Worm (Caenorhabditis elegans) whole organism, mixed stage, embryonic: ENCODE results near the gene glb-24.

ENCODE experiments used
- elt-3 ChIP-seq: fragments of 150-350 bp; optimal IDR thresholded peaks from 2 replicates; lab custom pipeline; 2014; ENCODE audit warnings: missing biosample characterization, missing genetic modification characterization
- lin-32 ChIP-seq: fragments of 200-800 bp; sonication (Bioruptor generic); optimal IDR thresholded peaks from 2 replicates; lab custom pipeline; 2018; ENCODE audit warnings: mild to moderate bottlenecking, missing genetic modification characterization, missing compliant biosample characterization
- lsy-2 ChIP-seq: fragments of 150-350 bp; optimal IDR thresholded peaks from 2 replicates; lab custom pipeline; 2014; ENCODE audit warnings: missing biosample characterization, missing genetic modification characterization
- mep-1 ChIP-seq: fragments of 150-350 bp; optimal IDR thresholded peaks from 2 replicates; lab custom pipeline; 2017; ENCODE audit warnings: missing biosample characterization, missing genetic modification reagents, missing genetic modification characterization, inconsistent platforms
- nhr-237 ChIP-seq: fragments of 150-350 bp; optimal IDR thresholded peaks from 2 replicates; lab custom pipeline; 2014; ENCODE audit warnings: missing biosample characterization, missing genetic modification characterization
- nhr-76 ChIP-seq: sonication (generic microtip); optimal IDR thresholded peaks from 2 replicates; lab custom pipeline; 2017; ENCODE audit warnings: missing biosample characterization, missing genetic modification characterization
- sptf-1 ChIP-seq: sonication (generic microtip); optimal IDR thresholded peaks from 2 replicates; lab custom pipeline; 2017; ENCODE audit warnings: mild to moderate bottlenecking, missing genetic modification characterization, moderate library complexity, missing compliant biosample characterization
- tbx-8 ChIP-seq: fragments of 200-800 bp; sonication (Bioruptor generic); optimal IDR thresholded peaks from 2 replicates; lab custom pipeline; 2018; ENCODE audit warnings: mild to moderate bottlenecking, missing genetic modification characterization, moderate library complexity, missing compliant biosample characterization
- unc-62 ChIP-seq: fragments of 150-350 bp; optimal IDR thresholded peaks from 2 replicates; lab custom pipeline; 2014; ENCODE audit warnings: missing biosample characterization, missing genetic modification reagents, missing genetic modification characterization
- zip-8 ChIP-seq: fragments of 150-350 bp; optimal IDR thresholded peaks from 2 replicates; lab custom pipeline; 2014; ENCODE audit warnings: missing biosample characterization, missing genetic modification characterization

DNA sequence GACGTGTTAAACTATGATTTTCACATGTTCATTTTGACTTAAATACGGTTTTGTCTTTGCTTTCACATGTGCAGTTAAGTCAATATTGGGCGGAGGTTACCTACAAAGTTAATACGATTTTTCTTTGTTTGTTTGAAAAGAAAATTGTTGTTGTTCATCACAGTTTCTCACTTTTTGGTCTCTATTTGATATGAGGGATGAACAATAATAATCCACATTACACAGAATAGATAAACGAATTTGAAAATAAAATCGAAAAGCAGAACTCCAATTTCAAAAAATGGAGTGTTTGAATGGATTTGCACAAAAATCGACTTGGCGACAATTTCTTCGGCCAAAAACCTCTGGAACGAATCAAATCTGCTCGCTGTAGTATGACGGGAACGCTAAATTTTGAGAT, 21.0 kb upstream of the glb-24 start, which contains the start of gene ttr-29:
- TF ChIP-seq tbx-8 (GFP tag; lab: Kevin White, UChicago) (no peak), mep-1 (tag; lab: Kevin White, UChicago) (no peak), lin-32 (no peak), nhr-237 (tag; lab: Kevin White, UChicago) (no peak), sptf-1 (tag; lab: Kevin White, UChicago) (no peak), zip-8 (tag; lab: Kevin White, UChicago) (no peak), elt-3 (no peak), unc-62 (GFP tag; lab: Kevin White, UChicago) (no peak), lsy-2 (tag; lab: Kevin White, UChicago) (no peak), nhr-76 (tag; lab: Kevin White, UChicago) (no peak)
